Fruit fly (Drosophila melanogaster): ENCODE data around the gene alph.

Gene alph

DNA sequence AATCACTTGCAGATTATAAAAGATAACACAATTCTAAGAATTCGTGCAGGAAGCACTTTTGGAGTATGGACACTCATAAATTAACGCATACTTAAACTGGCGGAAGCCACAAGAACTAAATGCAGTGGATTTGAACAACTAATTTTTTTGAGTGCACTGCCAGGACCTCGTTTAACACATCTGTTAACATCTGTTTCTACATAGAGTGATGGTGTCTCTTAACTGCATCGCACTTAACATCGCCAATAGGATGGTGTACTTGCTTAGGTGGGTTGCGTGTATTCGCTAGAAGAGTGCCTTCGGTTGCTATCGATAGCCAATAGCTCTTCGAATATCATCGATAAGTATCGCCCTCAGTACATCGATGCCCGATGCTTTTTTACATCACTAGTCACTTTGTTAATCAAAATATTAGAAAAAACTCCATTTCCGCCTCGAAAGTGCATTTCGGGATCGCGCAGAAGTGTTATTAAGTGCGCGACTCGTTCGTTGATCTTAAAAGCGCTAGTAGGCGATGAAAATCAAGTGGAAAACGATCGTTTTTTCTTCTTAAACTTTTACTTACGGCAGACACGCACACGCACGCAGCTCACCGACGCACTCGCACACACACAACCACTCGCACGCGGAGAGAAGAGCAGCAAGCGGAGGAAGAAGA, at the start of gene alph (continued):
- TF ChIP-seq ranshi (GFP tag; IDR thresholded peaks at IDR 0.05) = 0 out of 2 replicates have a peak, but pooled peaks have one; percentile 14
- no peak for TF ChIP-seq cato (GFP tag; optimal IDR thresholded peaks at IDR 0.05; ENCODE audit: borderline replicate concordance)
- peak; percentile 54 for TF ChIP-seq sob (GFP tag; IDR thresholded peaks at IDR 0.05)
- peak; percentile 69 for TF ChIP-seq CG14710 (tag; optimal IDR thresholded peaks at IDR 0.05)
- TF ChIP-seq caup (GFP tag; optimal IDR thresholded peaks at IDR 0.05; ENCODE audit: severe bottlenecking) = peak; percentile 19
- no peak for TF ChIP-seq jigr1 (GFP tag; IDR thresholded peaks at IDR 0.05)
- TF ChIP-seq cg (GFP tag; optimal IDR thresholded peaks at IDR 0.05) = peak; percentile 96
- TF ChIP-seq CG30020 (tag; optimal IDR thresholded peaks at IDR 0.05) = no peak
- peak; percentile 97 for TF ChIP-seq tna (GFP tag; IDR thresholded peaks at IDR 0.05; ENCODE audit: partially characterized antibody)
- no peak for TF ChIP-seq CG10366 (GFP tag; IDR thresholded peaks at IDR 0.05)
- TF ChIP-seq vfl (GFP tag; optimal IDR thresholded peaks at IDR 0.05) = peak; percentile 9
- TF ChIP-seq ap (GFP tag; IDR thresholded peaks at IDR 0.05) = no peak
- TF ChIP-seq odd (GFP tag; optimal IDR thresholded peaks at IDR 0.05) = no peak
- TF ChIP-seq CG12769 (tag; optimal IDR thresholded peaks at IDR 0.05) = no peak
- no peak for TF ChIP-seq CG11247 (GFP tag; IDR thresholded peaks at IDR 0.05)
- no peak for TF ChIP-seq fd102C (GFP tag; optimal IDR thresholded peaks at IDR 0.05)
- TF ChIP-seq Trl (optimal IDR thresholded peaks at IDR 0.05) = peak; percentile 17 to 47
- peak; percentile 42 for TF ChIP-seq Trl (GFP tag; optimal IDR thresholded peaks at IDR 0.05)
- peak; percentile 51 for TF ChIP-seq CG32532 (GFP tag; IDR thresholded peaks at IDR 0.05)
- TF ChIP-seq Hmr (GFP tag; optimal IDR thresholded peaks at IDR 0.05) = peak; percentile 61
- peak; percentile 51 for TF ChIP-seq Myb (GFP tag; optimal IDR thresholded peaks at IDR 0.05)
- TF ChIP-seq Dip3 (GFP tag; optimal IDR thresholded peaks at IDR 0.05) = peak; percentile 51
- TF ChIP-seq Lim3 (GFP tag; IDR thresholded peaks at IDR 0.05) = no peak
- no peak for TF ChIP-seq schlank (tag; optimal IDR thresholded peaks at IDR 0.05)
- TF ChIP-seq CG15514 (GFP tag; optimal IDR thresholded peaks at IDR 0.05) = peak; percentile 60
- peak in 1 of 2 experiments; percentile 21 for TF ChIP-seq bsh (GFP tag; optimal IDR thresholded peaks at IDR 0.05)
- peak; percentile 78 for TF ChIP-seq CG8478 (optimal IDR thresholded peaks at IDR 0.05)
- TF ChIP-seq Oaz (GFP tag; IDR thresholded peaks at IDR 0.05) = no peak
- no peak for TF ChIP-seq H15 (GFP tag; IDR thresholded peaks at IDR 0.05)
- TF ChIP-seq Bteb2 (GFP tag; optimal IDR thresholded peaks at IDR 0.05) = peak; percentile 15
- peak; percentile 40 for TF ChIP-seq CG13624 (GFP tag; optimal IDR thresholded peaks at IDR 0.05)
- peak; percentile 4 for TF ChIP-seq dmrt99B (tag; optimal IDR thresholded peaks at IDR 0.05)
- no peak for TF ChIP-seq hkb (optimal IDR thresholded peaks at IDR 0.05)
- TF ChIP-seq hkb (GFP tag; IDR thresholded peaks at IDR 0.05) = peak; percentile 69
- peak; percentile 60; the same call in 1 of the 2 replicates for TF ChIP-seq CG6272 (GFP tag; IDR thresholded peaks at IDR 0.05)
- TF ChIP-seq Atf6 (GFP tag; IDR thresholded peaks at IDR 0.05) = no peak
- TF ChIP-seq CG3726 (GFP tag; IDR thresholded peaks at IDR 0.05) = no peak
- no peak for TF ChIP-seq eyg (GFP tag; optimal IDR thresholded peaks at IDR 0.05)
- no peak for TF ChIP-seq sisA (GFP tag; IDR thresholded peaks at IDR 0.05)
- TF ChIP-seq gcm2 (GFP tag; optimal IDR thresholded peaks at IDR 0.05) = no peak
- TF ChIP-seq CG4707 (GFP tag; optimal IDR thresholded peaks at IDR 0.05) = no peak
- peak; percentile 94 for TF ChIP-seq CG2116 (GFP tag; optimal IDR thresholded peaks at IDR 0.05)
- TF ChIP-seq CG6683 (GFP tag; optimal IDR thresholded peaks at IDR 0.05) = no peak
- TF ChIP-seq Drgx (GFP tag; IDR thresholded peaks at IDR 0.05) = peak; percentile 18; the same call in 1 of the 2 replicates
- TF ChIP-seq CG4282 (GFP tag; optimal IDR thresholded peaks at IDR 0.05) = no peak
- peak; percentile 37 for TF ChIP-seq tx (GFP tag; optimal IDR thresholded peaks at IDR 0.05)
- peak; percentile 13 for TF ChIP-seq CG12071 (GFP tag; optimal IDR thresholded peaks at IDR 0.05)
- peak; percentile 33 for TF ChIP-seq CG30403 (GFP tag; optimal IDR thresholded peaks at IDR 0.05)
- TF ChIP-seq ERR (GFP tag; optimal IDR thresholded peaks at IDR 0.05) = peak; percentile 35
- TF ChIP-seq HLHmδ (GFP tag; optimal IDR thresholded peaks at IDR 0.05) = no peak
- no peak for TF ChIP-seq ham (GFP tag; IDR thresholded peaks at IDR 0.05)

All from whole organism, embryonic.